Fruit fly (Drosophila melanogaster): ENCODE data around the gene TwdlE.
A peak's percentile ranks its signal among the peaks of the same experiment; 100 is the strongest.

Gene TwdlE

DNA sequence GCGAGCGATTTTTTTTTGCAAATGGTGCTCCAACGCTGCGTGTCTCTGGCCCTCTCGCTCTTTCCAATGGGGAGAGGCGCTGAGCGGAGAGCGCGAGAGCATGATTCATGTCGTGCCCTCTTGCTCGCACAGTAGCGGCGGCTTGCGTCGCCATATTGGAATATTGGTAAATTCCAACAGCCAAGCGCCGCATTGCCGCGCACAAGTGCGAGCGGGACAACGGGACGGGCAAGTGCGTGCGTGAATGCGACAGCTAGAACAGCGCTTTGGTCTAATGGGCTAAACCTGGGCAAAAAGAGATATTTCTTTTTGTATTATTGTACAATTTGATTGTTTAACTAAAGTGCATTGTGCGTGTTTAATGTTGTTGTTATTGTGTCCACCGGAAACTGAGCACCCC, 32.4 kb downstream of the TwdlE start (continued):
- TF ChIP-seq Hr4 (GFP tag; optimal IDR thresholded peaks at IDR 0.05) (no peak), salr (GFP tag; optimal IDR thresholded peaks at IDR 0.05) (peak; percentile 20 to 23), CG15336 (GFP tag; IDR thresholded peaks at IDR 0.05) (peak; percentile 53; the same call in 1 of the 2 replicates), cyc (GFP tag; optimal IDR thresholded peaks at IDR 0.05) (no peak), OdsH (GFP tag; optimal IDR thresholded peaks at IDR 0.05) (no peak), CG10631 (GFP tag; optimal IDR thresholded peaks at IDR 0.05) (no peak), Sox102F (GFP tag; optimal IDR thresholded peaks at IDR 0.05) (no peak), CG8632 (GFP tag; optimal IDR thresholded peaks at IDR 0.05) (no peak), CG6276 (GFP tag; optimal IDR thresholded peaks at IDR 0.05) (peak; percentile 2)

DNA sequence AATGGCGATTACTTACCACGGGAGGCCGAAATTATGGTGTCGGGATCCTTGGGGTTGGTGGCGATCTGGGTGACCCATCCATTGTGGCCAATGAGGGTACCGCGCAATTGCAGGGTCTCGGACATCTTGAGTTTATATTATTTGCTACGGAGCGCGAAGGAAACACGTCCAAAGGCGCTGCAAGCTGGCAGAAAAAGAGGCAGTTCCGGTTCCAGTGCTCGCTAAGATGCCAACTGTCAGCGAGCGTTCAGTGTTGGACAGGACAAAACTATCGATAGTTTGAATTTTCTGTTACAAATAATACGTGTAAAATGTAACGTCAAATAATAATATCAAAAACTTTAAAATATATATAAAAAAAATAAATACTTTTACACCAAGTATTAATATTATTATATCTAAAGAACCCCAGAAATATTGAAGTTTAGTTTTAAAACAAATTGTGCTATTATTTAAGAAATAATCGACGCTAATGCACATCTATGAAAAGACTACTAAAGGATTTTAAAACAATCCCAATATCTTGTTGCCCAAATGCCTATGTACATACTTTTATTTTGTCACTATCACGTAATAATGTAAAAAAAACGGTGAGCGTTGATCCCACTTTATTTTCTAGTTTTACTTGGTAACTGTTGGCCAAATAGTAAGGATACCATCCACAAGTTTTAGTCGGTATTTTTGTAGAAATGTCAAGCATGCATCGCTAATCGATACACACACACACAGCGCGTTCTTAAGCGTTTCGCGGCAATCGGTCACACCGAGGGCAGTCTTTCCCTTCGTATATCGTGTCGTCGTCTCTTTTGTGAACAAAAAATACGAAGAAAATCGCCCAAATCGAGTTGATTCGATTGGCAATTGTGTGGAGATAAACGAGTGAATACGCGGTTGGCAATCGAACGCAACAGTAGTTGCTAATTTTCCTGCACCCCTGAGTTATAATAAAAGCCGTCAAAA, 33.3 kb downstream of the TwdlE start, which contains the start of the genes Rack1 and mts:
Gene Rack1, minus strand, starts transcription at position 271 of the 960 bp plus-strand sequence.
Gene mts, plus strand, starts transcription at position 606 of the 960 bp plus-strand sequence.
- TF ChIP-seq fkh (GFP tag; optimal IDR thresholded peaks at IDR 0.05) (peak; percentile 57), CG1621 (tag; optimal IDR thresholded peaks at IDR 0.05) (peak; percentile 62), CG8119 (GFP tag; IDR thresholded peaks at IDR 0.05) (peak; percentile 34; the same call in 1 of the 3 replicates), CG8632 (GFP tag; optimal IDR thresholded peaks at IDR 0.05) (peak; percentile 65), spab (GFP tag; optimal IDR thresholded peaks at IDR 0.05) (peak; percentile 35), cyc (GFP tag; optimal IDR thresholded peaks at IDR 0.05) (peak; percentile 77), CG6808 (GFP tag; optimal IDR thresholded peaks at IDR 0.05) (peak; percentile 70), CG10669 (GFP tag; optimal IDR thresholded peaks at IDR 0.05) (peak; percentile 71), CG7368 (GFP tag; optimal IDR thresholded peaks at IDR 0.05) (peak; percentile 74), CG6792 (GFP tag; optimal IDR thresholded peaks at IDR 0.05) (peak; percentile 57), Smox (GFP tag; optimal IDR thresholded peaks at IDR 0.05) (peak; percentile 45), salr (GFP tag; optimal IDR thresholded peaks at IDR 0.05) (peak; percentile 36 to 83), CG11902 (GFP tag; optimal IDR thresholded peaks at IDR 0.05) (peak; percentile 49), CG15336 (GFP tag; IDR thresholded peaks at IDR 0.05) (no peak), svp (GFP tag) (peak; percentile 75), CG11762 (GFP tag; optimal IDR thresholded peaks at IDR 0.05; ENCODE audit: insufficient read depth) (peak; percentile 47), pdm3 (GFP tag; optimal IDR thresholded peaks at IDR 0.05) (peak; percentile 61), CG34406 (GFP tag; optimal IDR thresholded peaks at IDR 0.05) (peak; percentile 73), OdsH (GFP tag; optimal IDR thresholded peaks at IDR 0.05) (peak; percentile 68), CG32006 (GFP tag; optimal IDR thresholded peaks at IDR 0.05) (no peak), dsx (GFP tag; optimal IDR thresholded peaks at IDR 0.05; ENCODE audit: poor library complexity, severe bottlenecking) (peak; percentile 31), ss (GFP tag; optimal IDR thresholded peaks at IDR 0.05) (peak; percentile 73 to 83), achi (GFP tag; optimal IDR thresholded peaks at IDR 0.05) (peak; percentile 100), CG6854 (GFP tag; optimal IDR thresholded peaks at IDR 0.05) (peak; percentile 90), CG16779 (tag; optimal IDR thresholded peaks at IDR 0.05) (peak; percentile 73), Hr38 (GFP tag; optimal IDR thresholded peaks at IDR 0.05) (no peak), Hr4 (GFP tag; optimal IDR thresholded peaks at IDR 0.05) (peak; percentile 43), CG3919 (GFP tag; optimal IDR thresholded peaks at IDR 0.05) (peak; percentile 90), eg (GFP tag; IDR thresholded peaks at IDR 0.05) (peak; percentile 79), CG6276 (GFP tag; optimal IDR thresholded peaks at IDR 0.05) (peak; percentile 12), CG3032 (tag; optimal IDR thresholded peaks at IDR 0.05) (peak; percentile 60), CG6163 (GFP tag; IDR thresholded peaks at IDR 0.05) (peak; percentile 86), topi (GFP tag; optimal IDR thresholded peaks at IDR 0.05) (peak; percentile 79), lz (GFP tag; optimal IDR thresholded peaks at IDR 0.05) (peak; percentile 82), esn (GFP tag; optimal IDR thresholded peaks at IDR 0.05) (peak; percentile 85), CG10631 (GFP tag; optimal IDR thresholded peaks at IDR 0.05) (peak; percentile 63), net (GFP tag; optimal IDR thresholded peaks at IDR 0.05) (peak; percentile 84), vri (GFP tag; optimal IDR thresholded peaks at IDR 0.05) (peak; percentile 77), fd59A (GFP tag; optimal IDR thresholded peaks at IDR 0.05) (no peak), CG11294 (GFP tag; IDR thresholded peaks at IDR 0.05) (no peak), Blimp-1 (GFP tag; optimal IDR thresholded peaks at IDR 0.05) (peak; percentile 59), Hr39 (GFP tag; optimal IDR thresholded peaks at IDR 0.05) (peak; percentile 64), CG31627 (GFP tag; optimal IDR thresholded peaks at IDR 0.05) (peak; percentile 64), dac (GFP tag; optimal IDR thresholded peaks at IDR 0.05) (peak; percentile 54)

Measured in whole organism, prepupa.